Fruit fly (Drosophila melanogaster) whole organism: ENCODE results near the gene Cubn.

Source experiments
- CG8478 ChIP-seq: fragments of >200 bp; optimal IDR thresholded peaks from 2 replicates; lab custom pipeline; 2018; ENCODE audit warnings: inconsistent platforms
- Dll ChIP-seq: fragments of >200 bp; optimal IDR thresholded peaks from 2 replicates; lab custom pipeline; 2017
- EcR ChIP-seq, 2 experiments: fragments of >200 bp; optimal IDR thresholded peaks; 2 replicates each; lab custom pipeline; 2017; ENCODE audit warnings: missing biosample characterization in 2 of 2, missing genetic modification characterization in 2 of 2, missing genetic modification reagents in 2 of 2
- pan ChIP-seq: fragments of >200 bp; optimal IDR thresholded peaks from 2 replicates; lab custom pipeline; 2017
- psq ChIP-seq: fragments of >200 bp; optimal IDR thresholded peaks from 2 replicates; lab custom pipeline; 2017
- usp ChIP-seq: fragments of >200 bp; optimal IDR thresholded peaks from 2 replicates; lab custom pipeline; 2017; ENCODE audit warnings: missing biosample characterization, missing genetic modification characterization, mixed read lengths

Gene Cubn

dm6 chrX:9554346-9554808 lies 16.7 kb downstream of the Cubn start, which contains the start of gene RpS28b:
Gene RpS28b (plus strand): TSS chrX:9554623.
- TF ChIP-seq pan (lab: Kevin White, UChicago) (no peak), Dll (lab: Kevin White, UChicago) (no peak), psq (lab: Kevin White, UChicago) (no peak), EcR (GFP tag; optimal IDR thresholded peaks at IDR 0.05; lab: Kevin White, UChicago) (no peak), CG8478 (no peak), usp (no peak)

dm6 chrX:9553545-9554320 lies 17.4 kb downstream of the Cubn start:
- TF ChIP-seq pan (lab: Kevin White, UChicago) (no peak), Dll (lab: Kevin White, UChicago) (no peak), EcR (GFP tag; optimal IDR thresholded peaks at IDR 0.05; lab: Kevin White, UChicago) (no peak), CG8478 (no peak), psq (lab: Kevin White, UChicago) (no peak), usp (no peak)

- no peak for TF ChIP-seq EcR (GFP tag; optimal IDR thresholded peaks at IDR 0.05; lab: Kevin White, UChicago)
- TF ChIP-seq pan (lab: Kevin White, UChicago) = no peak
- TF ChIP-seq psq (lab: Kevin White, UChicago) = no peak
- no peak for TF ChIP-seq Dll (lab: Kevin White, UChicago)
- TF ChIP-seq CG8478 = no peak
- no peak for TF ChIP-seq usp
Observed at dm6 chrX:9551179-9551578, 19.9 kb downstream of the Cubn start.

dm6 chrX:9550565-9551145 lies 20.5 kb downstream of the Cubn start, which contains the start of gene CG32700:
Gene CG32700 (minus strand): TSS chrX:9550838.
- TF ChIP-seq Dll (lab: Kevin White, UChicago) = no peak
- TF ChIP-seq usp = no peak
- no peak for TF ChIP-seq psq (lab: Kevin White, UChicago)
- no peak for TF ChIP-seq EcR (GFP tag; optimal IDR thresholded peaks at IDR 0.05; lab: Kevin White, UChicago)
- no peak for TF ChIP-seq pan (lab: Kevin White, UChicago)
- TF ChIP-seq CG8478 = no peak

dm6 chrX:9544457-9544856 lies 26.7 kb downstream of the Cubn start:
- no peak for TF ChIP-seq psq (lab: Kevin White, UChicago)
- TF ChIP-seq usp = no peak
- no peak for TF ChIP-seq EcR (GFP tag; optimal IDR thresholded peaks at IDR 0.05; lab: Kevin White, UChicago)
- TF ChIP-seq pan (lab: Kevin White, UChicago) = no peak
- TF ChIP-seq Dll (lab: Kevin White, UChicago) = no peak
- no peak for TF ChIP-seq CG8478

- TF ChIP-seq psq (lab: Kevin White, UChicago) = no peak
- TF ChIP-seq CG8478 = no peak
Observed at dm6 chrX:9533518-9533917, 37.6 kb downstream of the Cubn start, which contains the start of gene CG34026. Gene CG34026 (plus strand): TSS chrX:9533818.

dm6 chrX:9532453-9532852 lies 38.7 kb downstream of the Cubn start:
- TF ChIP-seq Dll (lab: Kevin White, UChicago) (no peak), pan (lab: Kevin White, UChicago) (no peak), EcR (GFP tag; optimal IDR thresholded peaks at IDR 0.05; lab: Kevin White, UChicago) (no peak), usp (no peak), psq (lab: Kevin White, UChicago) (no peak), CG8478 (no peak)

- TF ChIP-seq pan (lab: Kevin White, UChicago) (no peak), CG8478 (no peak), psq (lab: Kevin White, UChicago) (no peak), usp (no peak), Dll (lab: Kevin White, UChicago) (no peak), EcR (GFP tag; optimal IDR thresholded peaks at IDR 0.05; lab: Kevin White, UChicago) (no peak)
Observed at dm6 chrX:9531869-9532268, 39.2 kb downstream of the Cubn start.

- no peak for TF ChIP-seq usp
- TF ChIP-seq Dll (lab: Kevin White, UChicago) = no peak
- no peak for TF ChIP-seq pan (lab: Kevin White, UChicago)
- TF ChIP-seq CG8478 = no peak
- no peak for TF ChIP-seq EcR (GFP tag; optimal IDR thresholded peaks at IDR 0.05; lab: Kevin White, UChicago)
- TF ChIP-seq psq (lab: Kevin White, UChicago) = no peak
Observed at dm6 chrX:9523543-9523942, 47.6 kb downstream of the Cubn start.

- TF ChIP-seq Dll (lab: Kevin White, UChicago) (no peak), CG8478 (no peak)
Observed at dm6 chrX:9520175-9520574, 50.9 kb downstream of the Cubn start.

dm6 chrX:9511224-9511623 lies 59.9 kb downstream of the Cubn start, which contains the start of gene CG34028:
Gene CG34028 (plus strand): TSS chrX:9511524.
- TF ChIP-seq CG8478 (no peak), Dll (lab: Kevin White, UChicago) (no peak), psq (lab: Kevin White, UChicago) (no peak), EcR (GFP tag; optimal IDR thresholded peaks at IDR 0.05; lab: Kevin White, UChicago) (no peak), usp (no peak), pan (lab: Kevin White, UChicago) (no peak)
